Fruit fly (Drosophila melanogaster) whole organism, wandering third instar larva: ENCODE measurements around the gene kay.
A peak's percentile ranks its signal among the peaks of the same experiment; 100 is the strongest.

ENCODE experiments used
- Abd-B ChIP-seq: fragments of >200 bp; optimal IDR thresholded peaks from 2 replicates; lab custom pipeline; 2017; ENCODE audit warnings: missing biosample characterization, missing genetic modification characterization
- CG32264 ChIP-seq: fragments of 200-800 bp; sonication (Bioruptor generic); optimal IDR thresholded peaks from 2 replicates; lab custom pipeline; 2016; ENCODE audit warnings: missing biosample characterization, missing genetic modification characterization
- CG9705 ChIP-seq: fragments of 200-800 bp; sonication (Bioruptor generic); optimal IDR thresholded peaks from 2 replicates; lab custom pipeline; 2018; ENCODE audit warnings: missing biosample characterization, mild to moderate bottlenecking, missing genetic modification characterization
- CrebA ChIP-seq: fragments of 200-800 bp; sonication (Bioruptor generic); optimal IDR thresholded peaks from 2 replicates; lab custom pipeline; 2016; ENCODE audit warnings: missing biosample characterization, mild to moderate bottlenecking, missing genetic modification characterization, borderline replicate concordance
- Dfd ChIP-seq: fragments of >200 bp; optimal IDR thresholded peaks from 2 replicates; lab custom pipeline; 2017; ENCODE audit warnings: missing biosample characterization, missing genetic modification characterization
- Dif ChIP-seq: fragments of 200-275, 200-300 bp; sonication (Bioruptor generic); optimal IDR thresholded peaks from 2 replicates; lab custom pipeline; 2018; ENCODE audit warnings: missing biosample characterization, missing genetic modification characterization; ENCODE audit not compliant: partially characterized antibody
- GATAd ChIP-seq: sonication (Bioruptor generic); optimal IDR thresholded peaks from 2 replicates; lab custom pipeline; 2016; ENCODE audit warnings: missing biosample characterization, missing genetic modification characterization
- HLH106 ChIP-seq: fragments of 200-800 bp; optimal IDR thresholded peaks from 3 replicates; lab custom pipeline; 2019; ENCODE audit warnings: missing biosample characterization, mild to moderate bottlenecking, missing genetic modification characterization, moderate library complexity
- Hnf4 ChIP-seq: fragments of 200-800 bp; sonication (Bioruptor generic); optimal IDR thresholded peaks from 2 replicates; lab custom pipeline; 2016; ENCODE audit warnings: missing biosample characterization, mild to moderate bottlenecking, missing genetic modification characterization
- Hr78 ChIP-seq: fragments of >200 bp; optimal IDR thresholded peaks from 2 replicates; lab custom pipeline; 2017; ENCODE audit warnings: missing biosample characterization, missing genetic modification characterization
- Hr83 ChIP-seq: fragments of 200-300 bp; sonication (Bioruptor generic); optimal IDR thresholded peaks from 2 replicates; lab custom pipeline; 2016; ENCODE audit warnings: missing biosample characterization, mild to moderate bottlenecking, missing genetic modification characterization, moderate library complexity; ENCODE audit not compliant: poor library complexity, severe bottlenecking
- Jra ChIP-seq: sonication (Bioruptor generic); optimal IDR thresholded peaks from 2 replicates; lab custom pipeline; 2016; ENCODE audit warnings: missing biosample characterization, missing genetic modification characterization
- Mio ChIP-seq: sonication (Bioruptor generic); optimal IDR thresholded peaks from 2 replicates; lab custom pipeline; 2016; ENCODE audit warnings: missing biosample characterization, missing genetic modification characterization
- Myc ChIP-seq: fragments of >200 bp; optimal IDR thresholded peaks from 2 replicates; lab custom pipeline; 2017
- N ChIP-seq: fragments of >200 bp; optimal IDR thresholded peaks from 2 replicates; lab custom pipeline; 2018; ENCODE audit warnings: missing biosample characterization, missing external identifiers, missing genetic modification characterization
- OdsH ChIP-seq: fragments of 200-800 bp; sonication (Bioruptor generic); optimal IDR thresholded peaks from 2 replicates; lab custom pipeline; 2016; ENCODE audit warnings: missing biosample characterization, mild to moderate bottlenecking, missing genetic modification characterization
- Rel ChIP-seq, 2 experiments: fragments of 200-800 bp; sonication (Bioruptor generic) in 1 of 2; optimal IDR thresholded peaks; 2 replicates in 1 of 2; 3 replicates in 1 of 2; lab custom pipeline; 2016 to 2019; ENCODE audit warnings: mild to moderate bottlenecking in 2 of 2, missing biosample characterization in 2 of 2, missing genetic modification characterization in 2 of 2, moderate library complexity in 1 of 2
- Sp1 ChIP-seq: fragments of 200-800 bp; sonication (Bioruptor generic); optimal IDR thresholded peaks from 3 replicates; lab custom pipeline; 2019; ENCODE audit warnings: missing biosample characterization, mild to moderate bottlenecking, missing genetic modification characterization, moderate library complexity
- Vsx2 ChIP-seq: fragments of 200-300, 225-300 bp; sonication (Bioruptor generic); optimal IDR thresholded peaks from 2 replicates; lab custom pipeline; 2018; ENCODE audit warnings: missing biosample characterization, missing genetic modification characterization; ENCODE audit not compliant: partially characterized antibody
- br ChIP-seq: fragments of 200-800 bp; sonication (Bioruptor generic); optimal IDR thresholded peaks from 2 replicates; lab custom pipeline; 2016; ENCODE audit warnings: missing biosample characterization, missing genetic modification characterization
- brk ChIP-seq: fragments of 200-800 bp; sonication (Bioruptor generic); optimal IDR thresholded peaks from 2 replicates; lab custom pipeline; 2016; ENCODE audit warnings: missing biosample characterization, mild to moderate bottlenecking, missing genetic modification characterization
- dl ChIP-seq, 2 experiments: fragments of 175-275, 200-275 bp in 1 of 2; fragments of 200-275 bp in 1 of 2; sonication (Bioruptor generic); optimal IDR thresholded peaks; lab custom pipeline; 2018; ENCODE audit warnings: mild to moderate bottlenecking in 2 of 2, missing biosample characterization in 2 of 2, missing genetic modification characterization in 2 of 2, moderate library complexity in 2 of 2; ENCODE audit not compliant: partially characterized antibody in 2 of 2, insufficient read depth in 1 of 2
- dmrt93B ChIP-seq: fragments of 200-800 bp; sonication (Bioruptor generic); optimal IDR thresholded peaks from 2 replicates; lab custom pipeline; 2018; ENCODE audit warnings: missing biosample characterization, mild to moderate bottlenecking, missing genetic modification characterization
- dsf ChIP-seq: sonication (Bioruptor generic); optimal IDR thresholded peaks from 2 replicates; lab custom pipeline; 2016; ENCODE audit warnings: missing biosample characterization, missing genetic modification characterization, borderline replicate concordance
- ey ChIP-seq: fragments of 200-800 bp; sonication (Bioruptor generic); optimal IDR thresholded peaks from 2 replicates; lab custom pipeline; 2016; ENCODE audit warnings: missing biosample characterization, missing genetic modification characterization
- foxo ChIP-seq, 2 experiments: fragments of 200-800 bp; sonication (Bioruptor generic); optimal IDR thresholded peaks; 2 replicates in 1 of 2; 3 replicates in 1 of 2; lab custom pipeline; 2016 to 2017; ENCODE audit warnings: missing biosample characterization in 2 of 2, missing genetic modification characterization in 2 of 2
- fru ChIP-seq: fragments of 200-800 bp; sonication (Bioruptor generic); optimal IDR thresholded peaks from 3 replicates; lab custom pipeline; 2016; ENCODE audit warnings: missing biosample characterization, mild to moderate bottlenecking, missing genetic modification characterization
- h ChIP-seq: fragments of 200-800 bp; sonication (Bioruptor generic); optimal IDR thresholded peaks from 3 replicates; lab custom pipeline; 2016; ENCODE audit warnings: missing biosample characterization, mild to moderate bottlenecking, missing genetic modification characterization
- jim ChIP-seq: fragments of 175-275, 200-325 bp; sonication (Bioruptor generic); optimal IDR thresholded peaks from 2 replicates; lab custom pipeline; 2016; ENCODE audit warnings: missing biosample characterization, mild to moderate bottlenecking, missing genetic modification characterization
- lola ChIP-seq: fragments of >200 bp; optimal IDR thresholded peaks from 2 replicates; lab custom pipeline; 2017; ENCODE audit warnings: missing biosample characterization, missing genetic modification characterization
- pan ChIP-seq: fragments of >200 bp; optimal IDR thresholded peaks from 2 replicates; lab custom pipeline; 2017
- psq ChIP-seq: fragments of 200-800 bp; sonication (Bioruptor generic); optimal IDR thresholded peaks from 3 replicates; lab custom pipeline; 2017; ENCODE audit warnings: missing biosample characterization, mild to moderate bottlenecking, missing genetic modification characterization, moderate library complexity
- rgr ChIP-seq: fragments of 200-800 bp; sonication (Bioruptor generic); optimal IDR thresholded peaks from 3 replicates; lab custom pipeline; 2016; ENCODE audit warnings: missing biosample characterization, mild to moderate bottlenecking, missing genetic modification characterization
- sage ChIP-seq: fragments of 200-800 bp; sonication (Bioruptor generic); optimal IDR thresholded peaks from 2 replicates; lab custom pipeline; 2016; ENCODE audit warnings: missing biosample characterization, mild to moderate bottlenecking, missing genetic modification characterization
- sv ChIP-seq: fragments of 200-800 bp; sonication (Bioruptor generic); optimal IDR thresholded peaks from 3 replicates; lab custom pipeline; 2016; ENCODE audit warnings: missing biosample characterization, missing genetic modification characterization
- tai ChIP-seq: sonication (Bioruptor generic); optimal IDR thresholded peaks from 2 replicates; lab custom pipeline; 2016; ENCODE audit warnings: missing biosample characterization, missing genetic modification characterization
- usp ChIP-seq: fragments of >200 bp; optimal IDR thresholded peaks from 2 replicates; lab custom pipeline; 2017; ENCODE audit warnings: missing biosample characterization, missing genetic modification characterization
- woc ChIP-seq: sonication (Bioruptor generic); optimal IDR thresholded peaks from 2 replicates; lab custom pipeline; 2016; ENCODE audit warnings: missing biosample characterization, mild to moderate bottlenecking, missing genetic modification characterization

Gene kay

DNA sequence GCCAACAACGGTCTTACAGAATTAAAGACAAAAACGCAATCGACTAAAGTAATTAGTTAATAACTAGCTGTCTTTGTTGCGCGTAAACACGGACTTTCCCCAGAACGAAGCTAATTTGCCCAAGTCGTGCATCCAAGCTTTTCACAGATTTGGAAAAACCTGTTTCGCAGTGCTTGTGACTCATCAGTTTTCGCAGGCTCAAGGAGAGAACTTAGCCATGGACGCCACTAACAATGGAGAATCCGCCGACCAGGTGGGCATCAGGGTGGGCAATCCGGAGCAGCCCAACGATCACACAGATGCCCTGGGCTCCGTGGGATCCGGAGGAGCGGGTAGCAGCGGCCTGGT is 33.9 kb downstream of the kay start:
- TF ChIP-seq tai (GFP tag; lab: Kevin White, UChicago) (no peak), Rel (GFP tag; optimal IDR thresholded peaks at IDR 0.05; lab: Kevin White, UChicago) (no peak), Rel (tag; optimal IDR thresholded peaks at IDR 0.05; lab: Kevin White, UChicago) (peak; percentile 65), Hr83 (no peak)

DNA sequence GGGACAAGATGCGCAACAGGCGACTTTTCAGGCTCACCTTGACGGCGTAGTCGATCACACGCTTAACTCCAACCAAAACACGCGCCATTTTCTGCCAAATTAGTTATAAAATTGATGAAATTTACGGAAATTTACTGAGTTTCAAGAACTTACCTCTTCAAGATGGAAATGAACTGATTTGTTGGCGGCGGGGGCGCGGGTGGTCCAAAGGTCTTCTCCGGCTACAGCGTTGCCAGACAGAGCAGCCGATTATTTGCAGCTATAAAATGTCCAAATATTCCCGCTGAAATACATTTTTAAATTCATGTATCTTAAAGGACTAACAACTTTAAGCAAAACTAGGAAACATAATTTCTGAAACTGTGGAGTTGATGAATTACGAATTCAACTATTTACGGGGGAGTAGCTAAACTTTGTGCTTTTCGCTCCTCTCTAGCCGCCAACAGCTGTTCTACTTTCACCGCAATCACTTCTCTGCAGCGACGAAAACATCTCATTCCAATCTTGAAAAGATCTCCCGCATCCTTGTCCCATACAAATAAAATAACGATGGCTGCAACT is 37.0 kb downstream of the kay start, which contains the start of the genes Etfb and CG7789:
Gene Etfb, minus strand, starts transcription at position 193 of the 561 bp plus-strand sequence.
Gene CG7789, plus strand, starts transcription at position 444 of the 561 bp plus-strand sequence.
- TF ChIP-seq CG32264 (GFP tag; lab: Kevin White, UChicago) (no peak), CG9705 (GFP tag; lab: Kevin White, UChicago) (peak; percentile 64), sage (no peak), h (GFP tag; lab: Kevin White, UChicago) (peak; percentile 86), foxo (GFP tag; optimal IDR thresholded peaks at IDR 0.05; lab: Kevin White, UChicago) (peak in 1 of 2 experiments; percentile 91), usp (GFP tag; lab: Kevin White, UChicago) (no peak), Myc (lab: Kevin White, UChicago) (peak; percentile 81), Mio (GFP tag; lab: Kevin White, UChicago) (no peak), Dif (no peak), tai (GFP tag; lab: Kevin White, UChicago) (no peak), dsf (GFP tag; lab: Kevin White, UChicago) (no peak), fru (GFP tag; lab: Kevin White, UChicago) (peak; percentile 80), Sp1 (GFP tag; lab: Kevin White, UChicago) (peak; percentile 83), dl (GFP tag; optimal IDR thresholded peaks at IDR 0.05; lab: Kevin White, UChicago; ENCODE audit: insufficient read depth in 1 of 2, partially characterized antibody in 2 of 2) (no peak), ey (peak; percentile 84), pan (lab: Kevin White, UChicago) (no peak), jim (GFP tag; lab: Kevin White, UChicago) (no peak), rgr (GFP tag; lab: Kevin White, UChicago) (peak; percentile 88), HLH106 (tag; lab: Kevin White, UChicago) (peak; percentile 84), Hr83 (peak; percentile 52), GATAd (GFP tag; lab: Kevin White, UChicago) (no peak), dmrt93B (GFP tag; lab: Kevin White, UChicago) (no peak), Rel (GFP tag; optimal IDR thresholded peaks at IDR 0.05; lab: Kevin White, UChicago) (no peak), Rel (tag; optimal IDR thresholded peaks at IDR 0.05; lab: Kevin White, UChicago) (peak; percentile 58), Abd-B (GFP tag; lab: Kevin White, UChicago) (no peak), br (GFP tag; lab: Kevin White, UChicago) (no peak), lola (GFP tag; lab: Kevin White, UChicago) (no peak), Hr78 (GFP tag; lab: Kevin White, UChicago) (no peak), CrebA (GFP tag; lab: Kevin White, UChicago) (no peak), OdsH (GFP tag; lab: Kevin White, UChicago) (peak; percentile 80), Dfd (GFP tag; lab: Kevin White, UChicago) (no peak), Vsx2 (GFP tag; lab: Kevin White, UChicago) (no peak), psq (GFP tag; lab: Kevin White, UChicago) (peak; percentile 77), N (GFP tag; lab: Kevin White, UChicago) (no peak), Hnf4 (GFP tag; lab: Kevin White, UChicago) (no peak), woc (GFP tag; lab: Kevin White, UChicago) (no peak), Jra (GFP tag; lab: Kevin White, UChicago) (no peak), sv (GFP tag; lab: Kevin White, UChicago) (peak; percentile 51), brk (GFP tag; lab: Kevin White, UChicago) (no peak)
